Worm (Caenorhabditis elegans) whole organism, L4 larva: ENCODE results near the gene nhr-123.

Experiments
- F10B5.3 ChIP-seq: sonication (generic microtip); optimal IDR thresholded peaks from 2 replicates; lab custom pipeline; 2016; ENCODE audit warnings: mild to moderate bottlenecking, missing genetic modification characterization, missing compliant biosample characterization
- ZK546.5 ChIP-seq, 2 experiments: sonication (generic microtip); optimal IDR thresholded peaks; 2 replicates each; lab custom pipeline; 2017; ENCODE audit warnings: missing biosample characterization in 2 of 2, missing genetic modification characterization in 2 of 2
- ceh-28 ChIP-seq: fragments of 150-350 bp; optimal IDR thresholded peaks from 2 replicates; lab custom pipeline; 2014; ENCODE audit warnings: missing biosample characterization, missing genetic modification reagents, missing genetic modification characterization
- lin-13 ChIP-seq: fragments of 150-350 bp; optimal IDR thresholded peaks from 2 replicates; lab custom pipeline; 2014; ENCODE audit warnings: missing biosample characterization, missing genetic modification reagents, missing genetic modification characterization
- mdl-1 ChIP-seq, 2 experiments: fragments of 150-350 bp in 1 of 2; sonication (generic microtip) in 1 of 2; optimal IDR thresholded peaks; 2 replicates each; lab custom pipeline; 2014 to 2017; ENCODE audit warnings: missing biosample characterization in 2 of 2, missing genetic modification characterization in 2 of 2
- mxl-3 ChIP-seq: fragments of 200-800 bp; sonication (Bioruptor generic); optimal IDR thresholded peaks from 2 replicates; lab custom pipeline; 2018; ENCODE audit warnings: mild to moderate bottlenecking, missing genetic modification characterization, missing compliant biosample characterization
- nhr-28 ChIP-seq: fragments of 150-350 bp; optimal IDR thresholded peaks from 2 replicates; lab custom pipeline; 2014; ENCODE audit warnings: missing biosample characterization, missing genetic modification characterization
- nhr-77 ChIP-seq: fragments of 150-350 bp; optimal IDR thresholded peaks from 2 replicates; lab custom pipeline; 2014; ENCODE audit warnings: missing biosample characterization, missing genetic modification characterization
- skn-1 ChIP-seq: fragments of 150-350 bp; optimal IDR thresholded peaks from 2 replicates; lab custom pipeline; 2014; ENCODE audit warnings: missing biosample characterization, missing genetic modification characterization
- unc-130 ChIP-seq: sonication (generic microtip); optimal IDR thresholded peaks from 2 replicates; lab custom pipeline; 2016; ENCODE audit warnings: missing genetic modification reagents, missing genetic modification characterization, missing compliant biosample characterization
- unc-62 ChIP-seq, 3 experiments: fragments of 150-350 bp in 1 of 3; sonication (generic microtip); optimal IDR thresholded peaks in 2 of 3; peaks in 1 of 3; 1 replicate in 1 of 3; 2 replicates in 2 of 3; lab custom pipeline; 2014 to 2017; ENCODE audit warnings: missing biosample characterization in 3 of 3, missing genetic modification characterization in 3 of 3, missing genetic modification reagents in 3 of 3, missing genotype in 1 of 3

- TF ChIP-seq mdl-1 (tag; optimal IDR thresholded peaks at IDR 0.05; lab: Kevin White, UChicago) (no peak), nhr-28 (peak; percentile 91), lin-13 (GFP tag; lab: Kevin White, UChicago) (no peak), unc-62 (GFP tag; optimal IDR thresholded peaks at IDR 0.05 in 1 of 2; lab: Kevin White, UChicago) (no peak), unc-62 (tag; optimal IDR thresholded peaks at IDR 0.05; lab: Kevin White, UChicago) (no peak), skn-1 (tag; lab: Kevin White, UChicago) (no peak), unc-130 (no peak), ZK546.5 (tag; optimal IDR thresholded peaks at IDR 0.05; lab: Kevin White, UChicago) (no peak), nhr-77 (peak; percentile 24), ceh-28 (no peak), F10B5.3 (no peak), mxl-3 (GFP tag; lab: Kevin White, UChicago) (no peak)
Observed at ce11 chrV:477664-478212, 26.5 kb downstream of the nhr-123 start, which contains the start of gene nhr-55.
